Fruit fly (Drosophila melanogaster): Measurements from ENCODE around the gene CG5122.

CG5122 gene

dm6 chr2L:13098301-13098700 is 32.1 kb upstream of the CG5122 start:
- TF ChIP-seq slp2 (GFP tag; optimal IDR thresholded peaks at IDR 0.05) (no peak), ash1 (GFP tag; optimal IDR thresholded peaks at IDR 0.05) (no peak), Stat92E (GFP tag; optimal IDR thresholded peaks at IDR 0.05) (no peak), salm (tag; optimal IDR thresholded peaks at IDR 0.05) (no peak), CG3726 (GFP tag; IDR thresholded peaks at IDR 0.05) (0 out of 3 replicates have a peak, but pooled peaks have one; percentile 6), fd64A (GFP tag; optimal IDR thresholded peaks at IDR 0.05) (no peak), CG11085 (GFP tag; IDR thresholded peaks at IDR 0.05) (no peak), phol (tag; optimal IDR thresholded peaks at IDR 0.05) (no peak), en (GFP tag; optimal IDR thresholded peaks at IDR 0.05) (no peak), CG10565 (GFP tag; optimal IDR thresholded peaks at IDR 0.05) (no peak), CHES-1-like (GFP tag; optimal IDR thresholded peaks at IDR 0.05) (no peak), bsh (GFP tag; optimal IDR thresholded peaks at IDR 0.05) (peak in 1 of 2 experiments; percentile 40), CG1233 (GFP tag; optimal IDR thresholded peaks at IDR 0.05) (no peak), tna (GFP tag; IDR thresholded peaks at IDR 0.05; ENCODE audit: partially characterized antibody) (no peak), fd3F (GFP tag; optimal IDR thresholded peaks at IDR 0.05) (no peak), Doc3 (GFP tag; IDR thresholded peaks at IDR 0.05; ENCODE audit: partially characterized antibody) (no peak), NK7.1 (GFP tag; optimal IDR thresholded peaks at IDR 0.05) (no peak), odd (GFP tag; optimal IDR thresholded peaks at IDR 0.05) (no peak), mirr (GFP tag; optimal IDR thresholded peaks at IDR 0.05) (peak; percentile 7), CG17328 (GFP tag; IDR thresholded peaks at IDR 0.05) (no peak), cg (GFP tag; optimal IDR thresholded peaks at IDR 0.05) (peak; percentile 56), CG12769 (tag; optimal IDR thresholded peaks at IDR 0.05) (peak; percentile 60), Trl (optimal IDR thresholded peaks at IDR 0.05) (peak; percentile 43 to 65), Trl (GFP tag; optimal IDR thresholded peaks at IDR 0.05) (no peak), lilli (GFP tag; optimal IDR thresholded peaks at IDR 0.05) (no peak), vvl (GFP tag; IDR thresholded peaks at IDR 0.05) (no peak), sug (tag; optimal IDR thresholded peaks at IDR 0.05) (peak; percentile 10), TFAM (GFP tag; optimal IDR thresholded peaks at IDR 0.05) (no peak), da (GFP tag; optimal IDR thresholded peaks at IDR 0.05) (no peak), Deaf1 (tag; optimal IDR thresholded peaks at IDR 0.05) (peak; percentile 11), onecut (GFP tag; IDR thresholded peaks at IDR 0.05) (no peak), nom (GFP tag; optimal IDR thresholded peaks at IDR 0.05) (peak; percentile 73), CG7963 (GFP tag; IDR thresholded peaks at IDR 0.05; ENCODE audit: partially characterized antibody) (no peak), ap (GFP tag; IDR thresholded peaks at IDR 0.05) (no peak), dysf (GFP tag; IDR thresholded peaks at IDR 0.05) (peak; percentile 16; the same call in 1 of the 3 replicates), CG31441 (GFP tag; IDR thresholded peaks at IDR 0.05) (no peak), CG18599 (GFP tag; optimal IDR thresholded peaks at IDR 0.05) (no peak), CG2678 (tag; optimal IDR thresholded peaks at IDR 0.05) (no peak), Med (GFP tag) (peak; percentile 28), CG16863 (GFP tag; optimal IDR thresholded peaks at IDR 0.05) (no peak), CG8478 (optimal IDR thresholded peaks at IDR 0.05) (no peak), CG8359 (GFP tag; optimal IDR thresholded peaks at IDR 0.05; ENCODE audit: borderline replicate concordance) (no peak), CG18764 (GFP tag; optimal IDR thresholded peaks at IDR 0.05) (no peak), org-1 (GFP tag; optimal IDR thresholded peaks at IDR 0.05) (no peak), hkb (optimal IDR thresholded peaks at IDR 0.05) (no peak), hkb (GFP tag; IDR thresholded peaks at IDR 0.05) (no peak), chinmo (GFP tag; IDR thresholded peaks at IDR 0.05; ENCODE audit: partially characterized antibody) (peak; percentile 85; the same call in 3 of the 4 replicates), CG32767 (GFP tag; IDR thresholded peaks at IDR 0.05) (no peak), Vsx1 (GFP tag; optimal IDR thresholded peaks at IDR 0.05) (no peak), CG6254 (GFP tag; optimal IDR thresholded peaks at IDR 0.05) (no peak), peb (GFP tag; IDR thresholded peaks at IDR 0.05) (no peak), cas (GFP tag; IDR thresholded peaks at IDR 0.05) (no peak)
